Worm (Caenorhabditis elegans): ENCODE measurements around the gene C27B7.6.

Gene C27B7.6

ce11 chrIV:8918790-8919189 lies 12.6 kb upstream of the C27B7.6 start, which contains the start of gene rap-1:
rap-1 (minus strand) TSS chrIV:8918890.
- TF ChIP-seq lin-39 (tag; optimal IDR thresholded peaks at IDR 0.05) (no peak), mml-1 (tag; optimal IDR thresholded peaks at IDR 0.05) (no peak), fkh-10 (GFP tag; optimal IDR thresholded peaks at IDR 0.05) (no peak), nhr-76 (tag; optimal IDR thresholded peaks at IDR 0.05) (no peak), hmg-11 (tag; optimal IDR thresholded peaks at IDR 0.05) (no peak), mdl-1 (tag; optimal IDR thresholded peaks at IDR 0.05) (no peak), pha-4 (tag; optimal IDR thresholded peaks at IDR 0.05) (no peak), zag-1 (tag; optimal IDR thresholded peaks at IDR 0.05) (no peak)

ce11 chrIV:8916010-8916409 lies 9.9 kb upstream of the C27B7.6 start, which contains the start of gene C27B7.9:
C27B7.9 (minus strand) TSS chrIV:8916110.
- TF ChIP-seq sea-2 (GFP tag; optimal IDR thresholded peaks at IDR 0.05) (no peak), lin-15B (tag; optimal IDR thresholded peaks at IDR 0.05) (no peak), lin-39 (tag; optimal IDR thresholded peaks at IDR 0.05) (no peak), nhr-11 (tag; optimal IDR thresholded peaks at IDR 0.05) (no peak), elt-1 (tag; optimal IDR thresholded peaks at IDR 0.05) (no peak), nhr-28 (tag; optimal IDR thresholded peaks at IDR 0.05) (no peak), nhr-25 (tag; optimal IDR thresholded peaks at IDR 0.05) (no peak), tbx-2 (tag; optimal IDR thresholded peaks at IDR 0.05) (no peak), ama-1 (optimal IDR thresholded peaks at IDR 0.05) (no peak), ZK546.5 (tag; optimal IDR thresholded peaks at IDR 0.05) (no peak), mml-1 (tag; optimal IDR thresholded peaks at IDR 0.05) (no peak), elt-2 (tag; optimal IDR thresholded peaks at IDR 0.05) (no peak), pha-4 (tag; optimal IDR thresholded peaks at IDR 0.05) (no peak), nhr-67 (tag; optimal IDR thresholded peaks at IDR 0.05) (no peak), pqm-1 (tag; optimal IDR thresholded peaks at IDR 0.05) (no peak), fkh-10 (GFP tag; optimal IDR thresholded peaks at IDR 0.05) (no peak), nfya-1 (tag; optimal IDR thresholded peaks at IDR 0.05; ENCODE audit: insufficient read depth) (no peak), unc-39 (tag; optimal IDR thresholded peaks at IDR 0.05) (no peak)

- no peak for TF ChIP-seq fkh-2 (tag; optimal IDR thresholded peaks at IDR 0.05)
- no peak for TF ChIP-seq hmg-11 (tag; optimal IDR thresholded peaks at IDR 0.05)
- TF ChIP-seq ZK546.5 (tag; optimal IDR thresholded peaks at IDR 0.05), result no peak
- TF ChIP-seq egl-5 (tag; optimal IDR thresholded peaks at IDR 0.05), result no peak
- no peak for TF ChIP-seq aly-2 (tag; optimal IDR thresholded peaks at IDR 0.05)
- TF ChIP-seq skn-1 (tag; optimal IDR thresholded peaks at IDR 0.05), result no peak
- TF ChIP-seq fkh-10 (GFP tag; optimal IDR thresholded peaks at IDR 0.05), result no peak
- TF ChIP-seq mdl-1 (tag; optimal IDR thresholded peaks at IDR 0.05), result no peak
- TF ChIP-seq snpc-4 (tag; optimal IDR thresholded peaks at IDR 0.05), result no peak
- no peak for TF ChIP-seq tbx-2 (tag; optimal IDR thresholded peaks at IDR 0.05)
- TF ChIP-seq eor-1 (tag; optimal IDR thresholded peaks at IDR 0.05), result no peak
- no peak for TF ChIP-seq elt-2 (tag; optimal IDR thresholded peaks at IDR 0.05)
- no peak for TF ChIP-seq ztf-4 (tag; optimal IDR thresholded peaks at IDR 0.05)
- no peak for TF ChIP-seq lin-15B (tag; optimal IDR thresholded peaks at IDR 0.05)
Measured at ce11 chrIV:8914187-8914586, 8.0 kb upstream of the C27B7.6 start.

- TF ChIP-seq elt-3 (tag; optimal IDR thresholded peaks at IDR 0.05), result no peak
- no peak for TF ChIP-seq ceh-28 (tag; optimal IDR thresholded peaks at IDR 0.05)
- TF ChIP-seq nhr-77 (tag; optimal IDR thresholded peaks at IDR 0.05), result no peak
- no peak for TF ChIP-seq zag-1 (tag; optimal IDR thresholded peaks at IDR 0.05)
- TF ChIP-seq nhr-11 (tag; optimal IDR thresholded peaks at IDR 0.05), result no peak
- TF ChIP-seq nhr-28 (tag; optimal IDR thresholded peaks at IDR 0.05), result no peak
- TF ChIP-seq nhr-12 (tag; optimal IDR thresholded peaks at IDR 0.05), result no peak
- no peak for TF ChIP-seq elt-1 (tag; optimal IDR thresholded peaks at IDR 0.05)
- no peak for TF ChIP-seq ceh-82 (tag; optimal IDR thresholded peaks at IDR 0.05)
Measured at ce11 chrIV:8906743-8907142, 598 bp upstream of the C27B7.6 start, which contains the start of gene C27B7.7. C27B7.7 (plus strand) TSS chrIV:8907043.

- TF ChIP-seq nhr-67 (tag; optimal IDR thresholded peaks at IDR 0.05) (no peak), elt-2 (tag; optimal IDR thresholded peaks at IDR 0.05) (peak; percentile 12)
Measured at ce11 chrIV:8901346-8901745, 4.8 kb downstream of the C27B7.6 start, which contains the start of gene C27B7.5. C27B7.5 (plus strand) TSS chrIV:8901646.
